Worm (Caenorhabditis elegans) whole organism, young adult: ENCODE measurements around the gene Y27F2A.10.
"Not testable (repeated sequence)": the region's sequence is repeated elsewhere in the genome, so short reads cannot be mapped to it uniquely, and the experiment has no call there.

ENCODE experiments used
- B0261.1 ChIP-seq: sonication (generic microtip); optimal IDR thresholded peaks from 2 replicates; lab custom pipeline; 2016; ENCODE audit warnings: mild to moderate bottlenecking, missing genetic modification characterization, moderate library complexity, missing compliant biosample characterization
- B0336.3 ChIP-seq: fragments of 200-800 bp; sonication (Bioruptor generic); IDR thresholded peaks from 2 replicates; pipeline ENCODE4 v1.3.6; 2022; ENCODE audit warnings: missing genetic modification characterization, missing compliant biosample characterization
- F33H1.4 ChIP-seq: fragments of 200-800 bp; sonication (Bioruptor generic); IDR thresholded peaks from 2 replicates; pipeline ENCODE4 v1.3.6; 2022; ENCODE audit warnings: missing genetic modification reagents, missing genetic modification characterization, missing compliant biosample characterization
- F39B2.1 ChIP-seq: fragments of 200-800 bp; sonication (Bioruptor generic); IDR thresholded peaks from 2 replicates; pipeline ENCODE4 v1.3.6; 2022; ENCODE audit warnings: missing genetic modification reagents, missing genetic modification characterization, missing compliant biosample characterization
- F57C9.4 ChIP-seq: sonication (generic microtip); optimal IDR thresholded peaks from 2 replicates; lab custom pipeline; 2017; ENCODE audit warnings: mild to moderate bottlenecking, missing genetic modification characterization, missing compliant biosample characterization
- K12H6.12 ChIP-seq: fragments of 200-800 bp; sonication (Bioruptor generic); optimal IDR thresholded peaks from 2 replicates; lab custom pipeline; 2018; ENCODE audit warnings: mild to moderate bottlenecking, missing genetic modification characterization, missing compliant biosample characterization
- Y56A3A.18 ChIP-seq: fragments of 200-800 bp; sonication (Bioruptor generic); IDR thresholded peaks from 2 replicates; pipeline ENCODE4 v1.3.6; 2022; ENCODE audit warnings: missing genetic modification reagents, missing genetic modification characterization, missing compliant biosample characterization
- Y95B8A.8 ChIP-seq: fragments of 200-800 bp; sonication (Bioruptor generic); IDR thresholded peaks from 2 replicates; pipeline ENCODE4 v1.3.6; 2022; ENCODE audit warnings: missing genetic modification reagents, missing genetic modification characterization, missing compliant biosample characterization
- akir-1 ChIP-seq: fragments of 200-800 bp; sonication (Bioruptor generic); optimal IDR thresholded peaks from 2 replicates; lab custom pipeline; 2018; ENCODE audit warnings: mild to moderate bottlenecking, missing genetic modification characterization, moderate library complexity, missing compliant biosample characterization
- cebp-2 ChIP-seq: fragments of 200-800 bp; sonication (Bioruptor generic); IDR thresholded peaks from 2 replicates; pipeline ENCODE4 v1.3.6; 2022; ENCODE audit warnings: missing genetic modification characterization, missing compliant biosample characterization
- ceh-79 ChIP-seq: sonication (generic microtip); optimal IDR thresholded peaks from 2 replicates; lab custom pipeline; 2017; ENCODE audit warnings: mild to moderate bottlenecking, missing genetic modification characterization, missing compliant biosample characterization
- ceh-91 ChIP-seq: fragments of 200-800 bp; sonication (Bioruptor generic); IDR thresholded peaks from 2 replicates; pipeline ENCODE4 v1.3.6; 2022; ENCODE audit warnings: missing genetic modification reagents, missing genetic modification characterization, missing compliant biosample characterization
- dox-1 ChIP-seq: fragments of 200-800 bp; sonication (Bioruptor generic); IDR thresholded peaks from 2 replicates; pipeline ENCODE4 v1.3.6; 2022; ENCODE audit warnings: missing genetic modification reagents, missing genetic modification characterization, missing compliant biosample characterization
- dpl-1 ChIP-seq: fragments of 150-350 bp; optimal IDR thresholded peaks from 2 replicates; lab custom pipeline; 2014; ENCODE audit warnings: missing biosample characterization, missing genetic modification reagents, missing genetic modification characterization
- fkh-3 ChIP-seq: sonication (generic microtip); optimal IDR thresholded peaks from 2 replicates; lab custom pipeline; 2016; ENCODE audit warnings: mild to moderate bottlenecking, missing genetic modification characterization, missing compliant biosample characterization
- gei-17 ChIP-seq: fragments of 200-800 bp; sonication (Bioruptor generic); optimal IDR thresholded peaks from 2 replicates; lab custom pipeline; 2018; ENCODE audit warnings: mild to moderate bottlenecking, missing genetic modification characterization, missing compliant biosample characterization
- hlh-26 ChIP-seq: fragments of 200-800 bp; sonication (Bioruptor generic); conservative IDR thresholded peaks from 2 replicates; pipeline ENCODE4 v1.3.6; 2022; ENCODE audit warnings: missing genetic modification reagents, missing genetic modification characterization, missing compliant biosample characterization
- lag-1 ChIP-seq: fragments of 200-800 bp; sonication (Bioruptor generic); IDR thresholded peaks from 2 replicates; pipeline ENCODE4 v1.3.6; 2022; ENCODE audit warnings: missing genetic modification reagents, missing genetic modification characterization, missing compliant biosample characterization
- lir-1 ChIP-seq: fragments of 200-800 bp; sonication (Bioruptor generic); conservative IDR thresholded peaks from 2 replicates; pipeline ENCODE4 v1.3.6; 2022; ENCODE audit warnings: missing genetic modification reagents, missing genetic modification characterization, missing compliant biosample characterization
- lsl-1 ChIP-seq: fragments of 200-800 bp; sonication (Bioruptor generic); optimal IDR thresholded peaks from 2 replicates; lab custom pipeline; 2018; ENCODE audit warnings: mild to moderate bottlenecking, missing genetic modification characterization, moderate library complexity, missing compliant biosample characterization
- madf-10 ChIP-seq: sonication (generic microtip); optimal IDR thresholded peaks from 2 replicates; lab custom pipeline; 2016; ENCODE audit warnings: mild to moderate bottlenecking, missing genetic modification characterization, missing compliant biosample characterization
- madf-8 ChIP-seq: fragments of 200-800 bp; sonication (Bioruptor generic); conservative IDR thresholded peaks from 2 replicates; pipeline ENCODE4 v1.3.6; 2022; ENCODE audit warnings: missing genetic modification reagents, missing genetic modification characterization, missing compliant biosample characterization
- mel-28 ChIP-seq: sonication (generic microtip); optimal IDR thresholded peaks from 2 replicates; lab custom pipeline; 2016; ENCODE audit warnings: borderline replicate concordance, mild to moderate bottlenecking, missing genetic modification characterization, missing compliant biosample characterization
- nfyb-1 ChIP-seq: fragments of 200-800 bp; sonication (Bioruptor generic); IDR thresholded peaks from 2 replicates; pipeline ENCODE4 v1.3.6; 2022; ENCODE audit warnings: missing genetic modification reagents, missing genetic modification characterization, missing compliant biosample characterization
- nhr-90 ChIP-seq: sonication (generic microtip); optimal IDR thresholded peaks from 2 replicates; lab custom pipeline; 2016; ENCODE audit warnings: missing genotype, mild to moderate bottlenecking, missing genetic modification characterization, missing compliant biosample characterization
- rcor-1 ChIP-seq: fragments of 200-800 bp; sonication (Bioruptor generic); IDR thresholded peaks from 2 replicates; pipeline ENCODE4 v1.3.6; 2022; ENCODE audit warnings: missing genetic modification reagents, missing genetic modification characterization, missing compliant biosample characterization

Gene Y27F2A.10

DNA sequence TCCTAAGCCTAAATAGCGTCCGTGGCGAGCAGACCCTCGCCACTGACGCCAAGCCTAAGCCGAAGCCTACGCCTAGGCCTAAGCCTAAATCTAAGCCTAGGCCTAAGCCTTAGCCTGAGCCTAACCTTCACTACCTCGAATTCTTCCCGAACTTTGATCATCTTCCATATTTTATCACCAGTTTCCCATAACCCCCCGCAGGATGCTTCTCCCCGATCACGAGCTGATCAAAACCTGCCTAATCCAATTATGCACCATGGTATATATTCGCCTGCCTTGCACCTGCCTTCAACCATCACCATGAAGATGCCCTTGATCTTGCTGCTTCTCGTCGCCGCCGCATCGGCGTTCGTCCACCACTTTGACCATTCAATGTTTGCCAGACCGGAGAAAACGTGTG lies 45.3 kb downstream of the Y27F2A.10 start, which contains the start of gene ins-31:
Gene ins-31 (plus strand): TSS at position 301 of the 400 bp plus-strand sequence.
- not testable (repeated sequence) for TF ChIP-seq rcor-1; nhr-90 (tag; lab: Kevin White, UChicago); hlh-26 (GFP tag; lab: Robert Waterston, UW)
- TF ChIP-seq, all 124 proteins: peak for 0; not testable (repeated sequence) for 124

DNA sequence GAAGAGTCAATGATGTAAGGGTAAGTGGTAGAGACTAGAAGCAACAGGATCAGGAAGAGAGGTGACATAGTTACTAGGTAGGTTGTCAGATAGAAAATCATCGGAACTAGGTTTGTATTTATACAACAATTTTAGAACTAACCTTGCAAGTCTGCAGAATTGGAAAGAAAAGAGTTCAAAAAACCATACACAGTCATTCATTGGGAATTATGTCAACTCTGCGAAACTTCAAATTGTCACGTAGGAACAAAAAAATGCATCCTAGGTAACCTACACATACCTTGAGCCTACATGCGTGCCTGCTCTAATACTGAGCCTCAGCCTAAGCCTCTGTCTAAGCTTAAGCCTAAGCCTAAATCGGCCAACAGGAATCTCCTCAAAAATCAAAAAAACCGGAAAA lies 45.7 kb downstream of the Y27F2A.10 start, which contains the start of gene ins-19:
Gene ins-19 (minus strand): TSS at position 101 of the 400 bp plus-strand sequence.
- TF ChIP-seq F33H1.4 (GFP tag; lab: Robert Waterston, UW) (no peak), fkh-3 (tag; lab: Kevin White, UChicago) (no peak), rcor-1 (no peak), B0336.3 (GFP tag; lab: Robert Waterston, UW) (no peak), cebp-2 (GFP tag; lab: Robert Waterston, UW) (no peak), mel-28 (tag; lab: Kevin White, UChicago) (no peak), akir-1 (GFP tag; lab: Kevin White, UChicago) (no peak)

DNA sequence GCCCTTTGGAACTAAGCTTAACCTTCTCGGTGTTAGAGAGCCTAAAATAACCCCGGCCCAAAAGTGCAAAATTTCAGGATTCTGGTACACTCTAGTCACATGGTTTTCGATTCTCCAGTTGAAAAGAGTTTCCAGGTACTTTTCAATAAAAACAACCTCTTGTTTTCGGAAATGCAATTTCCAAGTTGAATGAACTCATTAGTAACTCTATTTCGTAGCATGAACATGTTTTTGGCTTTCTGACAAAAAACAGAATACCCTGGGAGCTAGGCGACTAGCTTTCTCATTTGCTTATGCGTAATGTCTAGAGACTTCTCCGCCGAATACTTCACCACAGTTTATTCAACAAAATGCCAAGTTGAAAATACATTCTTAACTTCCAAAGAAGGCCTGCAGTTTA lies 48.9 kb downstream of the Y27F2A.10 start, which contains the start of gene srh-71:
Gene srh-71 (plus strand): TSS at position 301 of the 400 bp plus-strand sequence.
- TF ChIP-seq B0261.1 (tag; lab: Kevin White, UChicago) (no peak), lag-1 (GFP tag; lab: Robert Waterston, UW) (no peak), Y95B8A.8 (GFP tag; lab: Robert Waterston, UW) (no peak), ceh-79 (tag; lab: Kevin White, UChicago) (no peak), Y56A3A.18 (GFP tag; lab: Robert Waterston, UW) (no peak), F57C9.4 (tag; lab: Kevin White, UChicago) (no peak), ceh-91 (GFP tag; lab: Robert Waterston, UW) (no peak), lsl-1 (no peak), gei-17 (GFP tag; lab: Kevin White, UChicago) (no peak), nfyb-1 (GFP tag; lab: Robert Waterston, UW) (no peak), madf-8 (GFP tag; lab: Robert Waterston, UW) (no peak), dox-1 (GFP tag; lab: Robert Waterston, UW) (no peak), F39B2.1 (GFP tag; lab: Robert Waterston, UW) (no peak), lir-1 (GFP tag; lab: Robert Waterston, UW) (no peak), F33H1.4 (GFP tag; lab: Robert Waterston, UW) (no peak), madf-10 (tag; lab: Kevin White, UChicago) (no peak), dpl-1 (no peak), K12H6.12 (tag; lab: Kevin White, UChicago) (no peak)
